Worm (Caenorhabditis elegans) whole organism, mixed stage, embryonic: Measurements from ENCODE around the gene Y82E9BR.8.

Experiments used
- elt-1 ChIP-seq: sonication (generic microtip); optimal IDR thresholded peaks from 2 replicates; lab custom pipeline; 2017; ENCODE audit warnings: missing genetic modification characterization, mild to moderate bottlenecking, missing compliant biosample characterization, antibody characterized with exemption, moderate library complexity, borderline replicate concordance; ENCODE audit not compliant: insufficient read depth
- lin-13 ChIP-seq: fragments of 150-350 bp; optimal IDR thresholded peaks from 2 replicates; lab custom pipeline; 2014; ENCODE audit warnings: missing biosample characterization, missing genetic modification characterization
- mab-5 ChIP-seq: fragments of 150-350 bp; optimal IDR thresholded peaks from 2 replicates; lab custom pipeline; 2014; ENCODE audit warnings: missing biosample characterization, missing genetic modification characterization
- snpc-4 ChIP-seq: fragments of 150-350 bp; optimal IDR thresholded peaks from 2 replicates; lab custom pipeline; 2014; ENCODE audit warnings: missing biosample characterization, missing genetic modification characterization
- ztf-11 ChIP-seq: fragments of 150-350 bp; optimal IDR thresholded peaks from 2 replicates; lab custom pipeline; 2014; ENCODE audit warnings: missing biosample characterization, missing genetic modification characterization

- TF ChIP-seq elt-1 (tag; lab: Kevin White, UChicago) (no peak), ztf-11 (tag; lab: Kevin White, UChicago) (no peak), snpc-4 (tag; lab: Kevin White, UChicago) (no peak), lin-13 (no peak), mab-5 (tag; lab: Kevin White, UChicago) (no peak)
Measured at ce11 chrIII:1354523-1354922, 3.4 kb downstream of the Y82E9BR.8 start.
